Fruit fly (Drosophila melanogaster) whole organism, embryonic: ENCODE measurements around the gene arm.

ENCODE experiments used
- Asciz ChIP-seq: fragments of 200-800 bp; sonication (Bioruptor generic); optimal IDR thresholded peaks from 2 replicates; lab custom pipeline; 2017; ENCODE audit warnings: missing biosample characterization, mild to moderate bottlenecking, missing genetic modification characterization, missing genetic modification reagents
- Atf-2 ChIP-seq: fragments of 200-800 bp; sonication (Bioruptor generic); optimal IDR thresholded peaks from 2 replicates; lab custom pipeline; 2016; ENCODE audit warnings: missing biosample characterization, missing genetic modification characterization
- Blimp-1 ChIP-seq: fragments of 200-800 bp; sonication (Bioruptor generic); optimal IDR thresholded peaks from 3 replicates; lab custom pipeline; 2018; ENCODE audit warnings: missing biosample characterization, missing genetic modification characterization, mild to moderate bottlenecking, moderate library complexity, missing genetic modification reagents
- Bteb2 ChIP-seq: fragments of 200-800 bp; sonication (Bioruptor generic); optimal IDR thresholded peaks from 2 replicates; lab custom pipeline; 2016; ENCODE audit warnings: missing biosample characterization, missing genetic modification characterization
- CG10274 ChIP-seq: fragments of 200-800 bp; sonication (Bioruptor generic); optimal IDR thresholded peaks from 3 replicates; lab custom pipeline; 2017; ENCODE audit warnings: missing biosample characterization, mild to moderate bottlenecking, missing genetic modification characterization
- CG10462 ChIP-seq: fragments of 200-800 bp; sonication (Bioruptor generic); optimal IDR thresholded peaks from 2 replicates; lab custom pipeline; 2016; ENCODE audit warnings: missing biosample characterization, missing genetic modification characterization
- CG11456 ChIP-seq: fragments of 200-800 bp; sonication (Bioruptor generic); IDR thresholded peaks from 3 replicates; pipeline ENCODE4 v1.3.6; 2022; ENCODE audit warnings: missing biosample characterization, missing genetic modification characterization
- CG12299 ChIP-seq: fragments of 200-800 bp; sonication (Bioruptor generic); optimal IDR thresholded peaks from 2 replicates; lab custom pipeline; 2018; ENCODE audit warnings: missing biosample characterization, mild to moderate bottlenecking, missing genetic modification characterization
- CG13287 ChIP-seq: fragments of 200-800 bp; sonication (Bioruptor generic); IDR thresholded peaks from 2 replicates; pipeline ENCODE4 v1.3.6; 2022; ENCODE audit warnings: missing biosample characterization, missing genetic modification characterization; ENCODE audit not compliant: partially characterized antibody
- CG14860 ChIP-seq: fragments of 200-800 bp; sonication (Bioruptor generic); IDR thresholded peaks from 3 replicates; pipeline ENCODE4 v1.3.6; 2022; ENCODE audit warnings: missing biosample characterization, missing genetic modification characterization; ENCODE audit not compliant: partially characterized antibody
- CG1529 ChIP-seq: fragments of 200-800 bp; sonication (Bioruptor generic); optimal IDR thresholded peaks from 3 replicates; lab custom pipeline; 2018; ENCODE audit warnings: missing biosample characterization, missing genetic modification characterization
- CG1603 ChIP-seq: fragments of 200-800 bp; sonication (Bioruptor generic); optimal IDR thresholded peaks from 2 replicates; lab custom pipeline; 2019; ENCODE audit warnings: missing biosample characterization, mild to moderate bottlenecking, missing genetic modification characterization, moderate library complexity
- CG16813 ChIP-seq: fragments of 200-800 bp; sonication (Bioruptor generic); IDR thresholded peaks from 3 replicates; pipeline ENCODE4 v1.3.6; 2022; ENCODE audit warnings: missing biosample characterization, missing genetic modification characterization; ENCODE audit not compliant: partially characterized antibody
- CG16815 ChIP-seq: fragments of 200-800 bp; sonication (Bioruptor generic); optimal IDR thresholded peaks from 3 replicates; lab custom pipeline; 2017; ENCODE audit warnings: missing biosample characterization, mild to moderate bottlenecking, missing genetic modification characterization
- CG1792 ChIP-seq: fragments of 200-800 bp; sonication (Bioruptor generic); optimal IDR thresholded peaks from 2 replicates; lab custom pipeline; 2016; ENCODE audit warnings: missing biosample characterization, missing genetic modification characterization
- CG3065 ChIP-seq: fragments of 200-800 bp; sonication (Bioruptor generic); optimal IDR thresholded peaks from 2 replicates; lab custom pipeline; 2016; ENCODE audit warnings: missing biosample characterization, missing genetic modification characterization
- CG7745 ChIP-seq: fragments of 200-800 bp; sonication (Bioruptor generic); optimal IDR thresholded peaks from 2 replicates; lab custom pipeline; 2018; ENCODE audit warnings: missing biosample characterization, mild to moderate bottlenecking, missing genetic modification characterization, moderate library complexity
- CG8089 ChIP-seq: fragments of 200-800 bp; sonication (Bioruptor generic); optimal IDR thresholded peaks from 3 replicates; lab custom pipeline; 2016; ENCODE audit warnings: missing biosample characterization, missing genetic modification characterization
- CG8388 ChIP-seq: fragments of 200-800 bp; sonication (Bioruptor generic); optimal IDR thresholded peaks from 2 replicates; lab custom pipeline; 2019; ENCODE audit warnings: missing biosample characterization, mild to moderate bottlenecking, missing genetic modification characterization, moderate library complexity
- CG9727 ChIP-seq: fragments of 200-800 bp; sonication (Bioruptor generic); optimal IDR thresholded peaks from 3 replicates; lab custom pipeline; 2017; ENCODE audit warnings: missing biosample characterization, mild to moderate bottlenecking, missing genetic modification characterization
- D19A ChIP-seq: fragments of 200-800 bp; optimal IDR thresholded peaks from 3 replicates; lab custom pipeline; 2019; ENCODE audit warnings: missing biosample characterization, mild to moderate bottlenecking, missing genetic modification characterization, moderate library complexity
- Dbx ChIP-seq: fragments of 200-800 bp; sonication (Bioruptor generic); IDR thresholded peaks from 3 replicates; pipeline ENCODE4 v1.3.6; 2022; ENCODE audit warnings: missing biosample characterization, missing genetic modification characterization
- Dip3 ChIP-seq: fragments of 200-800 bp; sonication (Bioruptor generic); optimal IDR thresholded peaks from 3 replicates; lab custom pipeline; 2016; ENCODE audit warnings: missing biosample characterization, missing genetic modification characterization
- HLHmδ ChIP-seq: fragments of 200-800 bp; sonication (Bioruptor generic); optimal IDR thresholded peaks from 2 replicates; lab custom pipeline; 2018; ENCODE audit warnings: missing biosample characterization, mild to moderate bottlenecking, missing genetic modification characterization, moderate library complexity
- Hr3 ChIP-seq: fragments of 200-800 bp; sonication (Bioruptor generic); optimal IDR thresholded peaks from 3 replicates; lab custom pipeline; 2016; ENCODE audit warnings: missing biosample characterization, missing genetic modification characterization
- Lpt ChIP-seq: fragments of >200 bp; optimal IDR thresholded peaks from 2 replicates; lab custom pipeline; 2018; ENCODE audit warnings: missing biosample characterization, missing genetic modification characterization
- MTF-1 ChIP-seq: fragments of 200-800 bp; sonication (Bioruptor generic); optimal IDR thresholded peaks from 2 replicates; lab custom pipeline; 2018; ENCODE audit warnings: missing biosample characterization, mild to moderate bottlenecking, missing genetic modification characterization, borderline replicate concordance
- Optix ChIP-seq: fragments of 200-800 bp; sonication (Bioruptor generic); IDR thresholded peaks from 3 replicates; pipeline ENCODE4 v1.3.6; 2022; ENCODE audit warnings: missing biosample characterization, missing genetic modification characterization
- Ptx1 ChIP-seq: fragments of 200-800 bp; sonication (Bioruptor generic); IDR thresholded peaks from 2 replicates; pipeline ENCODE4 v1.3.6; 2022; ENCODE audit warnings: missing biosample characterization, missing genetic modification characterization
- Usf ChIP-seq: fragments of 200-800 bp; sonication (Bioruptor generic); optimal IDR thresholded peaks from 2 replicates; lab custom pipeline; 2017; ENCODE audit warnings: missing genotype, missing biosample characterization, missing genetic modification characterization
- ab ChIP-seq: fragments of 200-800 bp; sonication (Bioruptor generic); optimal IDR thresholded peaks from 2 replicates; lab custom pipeline; 2016; ENCODE audit warnings: missing biosample characterization, missing genetic modification characterization
- abd-A ChIP-seq: fragments of 200-800 bp; sonication (Bioruptor generic); optimal IDR thresholded peaks from 3 replicates; lab custom pipeline; 2019; ENCODE audit warnings: missing biosample characterization, mild to moderate bottlenecking, missing genetic modification characterization, moderate library complexity
- crc ChIP-seq: fragments of 200-800 bp; sonication (Bioruptor generic); optimal IDR thresholded peaks from 2 replicates; lab custom pipeline; 2016; ENCODE audit warnings: missing biosample characterization, missing genetic modification characterization
- danr ChIP-seq: fragments of 200-800 bp; sonication (Bioruptor generic); IDR thresholded peaks from 2 replicates; pipeline ENCODE4 v1.3.6; 2022; ENCODE audit warnings: missing biosample characterization, missing genetic modification characterization
- dm ChIP-seq: fragments of 200-800 bp; sonication (Bioruptor generic); optimal IDR thresholded peaks from 3 replicates; lab custom pipeline; 2016; ENCODE audit warnings: missing biosample characterization, missing genetic modification characterization
- fru ChIP-seq: fragments of >200 bp; optimal IDR thresholded peaks from 2 replicates; lab custom pipeline; 2017
- gce ChIP-seq: fragments of 200-800 bp; sonication (Bioruptor generic); IDR thresholded peaks from 3 replicates; pipeline ENCODE4 v1.3.6; 2022; ENCODE audit warnings: missing biosample characterization, missing genetic modification characterization
- gro ChIP-seq: fragments of 200-800 bp; sonication (Bioruptor generic); optimal IDR thresholded peaks from 2 replicates; lab custom pipeline; 2016; ENCODE audit warnings: missing biosample characterization, missing genetic modification characterization
- her ChIP-seq: fragments of 200-800 bp; sonication (Bioruptor generic); optimal IDR thresholded peaks from 2 replicates; lab custom pipeline; 2016; ENCODE audit warnings: missing biosample characterization, missing genetic modification characterization
- ken ChIP-seq: fragments of 200-800 bp; sonication (Bioruptor generic); IDR thresholded peaks from 3 replicates; pipeline ENCODE4 v1.3.6; 2022; ENCODE audit warnings: missing biosample characterization, missing genetic modification characterization
- klu ChIP-seq: fragments of 200-800 bp; sonication (Bioruptor generic); IDR thresholded peaks from 2 replicates; pipeline ENCODE4 v1.3.6; 2022; ENCODE audit warnings: missing biosample characterization, missing genetic modification characterization
- peb ChIP-seq: fragments of 200-800 bp; sonication (Bioruptor generic); IDR thresholded peaks from 2 replicates; pipeline ENCODE4 v1.3.6; 2022; ENCODE audit warnings: missing biosample characterization, missing genetic modification characterization
- psq ChIP-seq: fragments of 200-800 bp; sonication (Bioruptor generic); optimal IDR thresholded peaks from 2 replicates; lab custom pipeline; 2017; ENCODE audit warnings: missing biosample characterization, missing genetic modification characterization
- seq ChIP-seq: fragments of 200-800 bp; sonication (Bioruptor generic); IDR thresholded peaks from 2 replicates; pipeline ENCODE4 v1.3.6; 2022; ENCODE audit warnings: missing biosample characterization, missing genetic modification characterization
- sisA ChIP-seq: fragments of 200-800 bp; sonication (Bioruptor generic); IDR thresholded peaks from 2 replicates; pipeline ENCODE4 v1.3.6; 2022; ENCODE audit warnings: missing biosample characterization, missing genetic modification characterization
- sna ChIP-seq: fragments of 200-800 bp; sonication (Bioruptor generic); IDR thresholded peaks from 2 replicates; pipeline ENCODE4 v1.3.6; 2022; ENCODE audit warnings: missing biosample characterization, missing genetic modification characterization; ENCODE audit not compliant: partially characterized antibody
- trh ChIP-seq: fragments of 200-800 bp; sonication (Bioruptor generic); optimal IDR thresholded peaks from 2 replicates; lab custom pipeline; 2016; ENCODE audit warnings: missing biosample characterization, missing genetic modification characterization
- usp ChIP-seq: fragments of >200 bp; optimal IDR thresholded peaks from 2 replicates; lab custom pipeline; 2017; ENCODE audit warnings: missing biosample characterization, missing genetic modification characterization
- vnd ChIP-seq: fragments of 200-800 bp; sonication (Bioruptor generic); IDR thresholded peaks from 3 replicates; pipeline ENCODE4 v1.3.6; 2022; ENCODE audit warnings: missing biosample characterization, missing genetic modification characterization; ENCODE audit not compliant: partially characterized antibody
- vvl ChIP-seq: fragments of 200-800 bp; sonication (Bioruptor generic); IDR thresholded peaks from 2 replicates; pipeline ENCODE4 v1.3.6; 2022; ENCODE audit warnings: missing biosample characterization, missing genetic modification characterization
- z ChIP-seq: fragments of 200-800 bp; sonication (Bioruptor generic); IDR thresholded peaks from 3 replicates; pipeline ENCODE4 v1.3.6; 2022; ENCODE audit warnings: missing biosample characterization, missing genetic modification characterization

The arm gene

dm6 chrX:1861620-1862184 lies 38.7 kb downstream of the arm start, which contains the start of gene deltaCOP (continued):
- TF ChIP-seq Asciz (no peak), Bteb2 (GFP tag; lab: Kevin White, UChicago) (peak; percentile 92), seq (GFP tag; lab: Robert Waterston, UW) (peak; percentile 82), Atf-2 (GFP tag; lab: Kevin White, UChicago) (peak; percentile 88), CG10274 (GFP tag; lab: Kevin White, UChicago) (peak; percentile 54), CG1792 (GFP tag; lab: Kevin White, UChicago) (peak; percentile 83), ab (GFP tag; lab: Kevin White, UChicago) (no peak), CG8089 (GFP tag; lab: Kevin White, UChicago) (peak; percentile 88), CG12299 (no peak), danr (GFP tag; lab: Robert Waterston, UW) (peak; percentile 78), CG7745 (tag; lab: Kevin White, UChicago) (no peak), Usf (GFP tag; lab: Kevin White, UChicago) (peak; percentile 47), vvl (GFP tag; lab: Robert Waterston, UW) (peak; percentile 84), Blimp-1 (GFP tag; lab: Kevin White, UChicago) (peak; percentile 58), vnd (GFP tag; lab: Robert Waterston, UW) (no peak), gce (GFP tag; lab: Robert Waterston, UW) (0 out of 3 replicates have a peak, but pooled peaks have one; percentile 37), Lpt (GFP tag; lab: Kevin White, UChicago) (no peak), Dip3 (peak; percentile 94), CG14860 (GFP tag; lab: Robert Waterston, UW) (no peak), sna (GFP tag; lab: Robert Waterston, UW) (no peak), CG8388 (GFP tag; lab: Kevin White, UChicago) (no peak), CG9727 (GFP tag; lab: Kevin White, UChicago) (peak; percentile 80), CG16813 (GFP tag; lab: Robert Waterston, UW) (no peak), CG3065 (GFP tag; lab: Kevin White, UChicago) (peak; percentile 74), abd-A (no peak), klu (GFP tag; lab: Robert Waterston, UW) (peak; percentile 85), CG16815 (GFP tag; lab: Kevin White, UChicago) (peak; percentile 75), Ptx1 (GFP tag; lab: Robert Waterston, UW) (peak; percentile 91), Hr3 (peak; percentile 91), trh (GFP tag; lab: Kevin White, UChicago) (peak; percentile 70), HLHmδ (no peak), CG1529 (GFP tag; lab: Kevin White, UChicago) (no peak), CG10462 (GFP tag; lab: Kevin White, UChicago) (peak; percentile 66), her (GFP tag; lab: Kevin White, UChicago) (peak; percentile 82), usp (GFP tag; lab: Kevin White, UChicago) (no peak), sisA (GFP tag; lab: Robert Waterston, UW) (peak; percentile 90), ken (GFP tag; lab: Robert Waterston, UW) (peak; percentile 73; the same call in 2 of the 3 replicates), psq (peak; percentile 55), CG13287 (GFP tag; lab: Robert Waterston, UW) (peak; percentile 58; the same call in 1 of the 2 replicates), Optix (GFP tag; lab: Robert Waterston, UW) (peak; percentile 87), fru (no peak), Dbx (peak; percentile 88), D19A (peak; percentile 100), crc (GFP tag; lab: Kevin White, UChicago) (peak; percentile 83), CG11456 (GFP tag; lab: Robert Waterston, UW) (peak; percentile 82; the same call in 2 of the 3 replicates), peb (peak; percentile 26; the same call in 1 of the 2 replicates), z (GFP tag; lab: Robert Waterston, UW) (no peak), MTF-1 (GFP tag; lab: Kevin White, UChicago) (peak; percentile 20), gro (peak; percentile 92), CG1603 (tag; lab: Kevin White, UChicago) (no peak), dm (GFP tag; lab: Kevin White, UChicago) (peak; percentile 89)
